Worm (Caenorhabditis elegans) whole organism, early embryonic: ENCODE measurements around the gene C25E10.17.

Experiments
- B0310.2 ChIP-seq: sonication (generic microtip); optimal IDR thresholded peaks from 2 replicates; lab custom pipeline; 2016; ENCODE audit warnings: mild to moderate bottlenecking, missing genetic modification characterization, missing compliant biosample characterization
- ama-1 ChIP-seq: fragments of 150-350 bp; optimal IDR thresholded peaks from 2 replicates; lab custom pipeline; 2014
- ceh-13 ChIP-seq: fragments of 200-800 bp; sonication (Bioruptor generic); optimal IDR thresholded peaks from 2 replicates; lab custom pipeline; 2018; ENCODE audit warnings: mild to moderate bottlenecking, missing genetic modification characterization, missing compliant biosample characterization
- ceh-36 ChIP-seq: sonication (generic microtip); optimal IDR thresholded peaks from 2 replicates; lab custom pipeline; 2016; ENCODE audit warnings: missing genetic modification characterization, inconsistent platforms, missing compliant biosample characterization
- ets-7 ChIP-seq: sonication (generic microtip); optimal IDR thresholded peaks from 2 replicates; lab custom pipeline; 2016; ENCODE audit warnings: missing genotype, missing genetic modification characterization, missing compliant biosample characterization
- flt-1 ChIP-seq: fragments of 200-800 bp; sonication (Bioruptor generic); IDR thresholded peaks from 2 replicates; pipeline ENCODE4 v1.3.6; 2022; ENCODE audit warnings: missing genetic modification characterization, missing compliant biosample characterization
- hmbx-1 ChIP-seq: sonication (generic microtip); optimal IDR thresholded peaks from 2 replicates; lab custom pipeline; 2016; ENCODE audit warnings: mild to moderate bottlenecking, missing genetic modification characterization, missing compliant biosample characterization
- hnd-1 ChIP-seq: sonication (generic microtip); optimal IDR thresholded peaks from 2 replicates; lab custom pipeline; 2016; ENCODE audit warnings: missing genetic modification characterization, missing compliant biosample characterization
- pes-1 ChIP-seq: fragments of 200-800 bp; sonication (Bioruptor generic); IDR thresholded peaks from 2 replicates; pipeline ENCODE4 v1.3.6; 2022; ENCODE audit warnings: missing genetic modification reagents, missing genetic modification characterization, missing compliant biosample characterization
- tbx-11 ChIP-seq: fragments of 200-800 bp; sonication (Bioruptor generic); IDR thresholded peaks from 2 replicates; pipeline ENCODE4 v1.3.6; 2022; ENCODE audit warnings: missing genetic modification characterization, missing compliant biosample characterization
- tbx-37 ChIP-seq: fragments of 200-800 bp; sonication (Bioruptor generic); conservative IDR thresholded peaks from 2 replicates; pipeline ENCODE4 v1.3.6; 2022; ENCODE audit warnings: missing genetic modification reagents, missing genetic modification characterization, missing compliant biosample characterization
- tra-4 ChIP-seq: sonication (generic microtip); optimal IDR thresholded peaks from 2 replicates; lab custom pipeline; 2017; ENCODE audit warnings: missing genetic modification characterization, missing compliant biosample characterization

- TF ChIP-seq hnd-1 (tag; lab: Kevin White, UChicago) = no peak
- TF ChIP-seq B0310.2 (tag; lab: Kevin White, UChicago) = no peak
- no peak for TF ChIP-seq tbx-11 (GFP tag; lab: Robert Waterston, UW)
- no peak for TF ChIP-seq ama-1 (lab: Kevin White, UChicago)
- no peak for TF ChIP-seq flt-1
- no peak for TF ChIP-seq pes-1 (GFP tag; lab: Robert Waterston, UW)
- TF ChIP-seq tbx-37 (GFP tag; lab: Robert Waterston, UW) = no peak
- TF ChIP-seq ets-7 (tag; lab: Kevin White, UChicago) = no peak
- no peak for TF ChIP-seq tra-4 (tag; lab: Kevin White, UChicago)
- TF ChIP-seq hmbx-1 (tag; lab: Kevin White, UChicago) = no peak
- no peak for TF ChIP-seq ceh-36 (tag; lab: Kevin White, UChicago)
- TF ChIP-seq ceh-13 (GFP tag; lab: Kevin White, UChicago) = no peak
These were observed 18.5 kb upstream of the C25E10.17 start for ce11 chrV:9065915-9066314.
